Worm (Caenorhabditis elegans): ENCODE data around the gene ttr-47.

ce11 chrV:8903916-8904315, 19.0 kb upstream of the ttr-47 start:
- no peak for TF ChIP-seq ceh-90 (tag; optimal IDR thresholded peaks at IDR 0.05)
- TF ChIP-seq tlp-1 (tag; optimal IDR thresholded peaks at IDR 0.05) = no peak

Measured in whole organism, L1 larva.